Fruit fly (Drosophila melanogaster) S2 (cell line): ENCODE results near the gene Bub3.

Source experiments
- CG8478 ChIP-seq: fragments of >200 bp; optimal IDR thresholded peaks from 2 replicates; lab custom pipeline; 2018
- CTCF ChIP-seq, 2 experiments: fragments of >200 bp; optimal IDR thresholded peaks; 2 replicates each; lab custom pipeline; 2018

Gene Bub3

dm6 chr3R:29675333-29675732 is at the start of gene Bub3, which contains the start of gene Cap-D2:
Gene Bub3, minus strand, starts transcription at chr3R:29675421.
Gene Cap-D2, plus strand, starts transcription at chr3R:29675651.
- no peak for TF ChIP-seq CTCF (optimal IDR thresholded peaks at IDR 0.05; lab: Kevin White, UChicago)
- no peak for TF ChIP-seq CG8478 (lab: Kevin White, UChicago)

DNA sequence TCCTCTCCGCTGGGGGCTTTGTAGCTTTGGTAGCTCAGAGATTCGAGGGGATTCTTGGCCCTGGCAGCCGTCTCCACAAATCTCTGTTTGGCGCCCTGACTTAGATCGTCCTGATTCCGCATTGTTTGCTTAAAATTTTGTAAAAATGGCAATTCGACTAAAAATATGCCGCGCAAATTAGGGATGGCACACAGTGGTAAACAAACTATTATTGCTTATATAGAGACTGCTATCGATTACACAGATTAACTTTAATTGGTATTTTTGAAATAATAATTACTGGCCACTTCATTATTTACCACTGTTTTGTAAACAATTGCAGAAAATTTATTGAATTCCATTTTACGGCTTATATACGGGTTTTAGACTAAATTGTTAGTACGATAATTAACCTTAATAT is 49.5 kb upstream of the Bub3 start, which contains the start of the genes Naa40 and CG18731:
TSS of gene Naa40 (minus strand) at position 206 of the 400 bp plus-strand sequence.
TSS of gene CG18731 (plus strand) at position 283 of the 400 bp plus-strand sequence.
- no peak for TF ChIP-seq CTCF (optimal IDR thresholded peaks at IDR 0.05; lab: Kevin White, UChicago)
- no peak for TF ChIP-seq CG8478 (lab: Kevin White, UChicago)

DNA sequence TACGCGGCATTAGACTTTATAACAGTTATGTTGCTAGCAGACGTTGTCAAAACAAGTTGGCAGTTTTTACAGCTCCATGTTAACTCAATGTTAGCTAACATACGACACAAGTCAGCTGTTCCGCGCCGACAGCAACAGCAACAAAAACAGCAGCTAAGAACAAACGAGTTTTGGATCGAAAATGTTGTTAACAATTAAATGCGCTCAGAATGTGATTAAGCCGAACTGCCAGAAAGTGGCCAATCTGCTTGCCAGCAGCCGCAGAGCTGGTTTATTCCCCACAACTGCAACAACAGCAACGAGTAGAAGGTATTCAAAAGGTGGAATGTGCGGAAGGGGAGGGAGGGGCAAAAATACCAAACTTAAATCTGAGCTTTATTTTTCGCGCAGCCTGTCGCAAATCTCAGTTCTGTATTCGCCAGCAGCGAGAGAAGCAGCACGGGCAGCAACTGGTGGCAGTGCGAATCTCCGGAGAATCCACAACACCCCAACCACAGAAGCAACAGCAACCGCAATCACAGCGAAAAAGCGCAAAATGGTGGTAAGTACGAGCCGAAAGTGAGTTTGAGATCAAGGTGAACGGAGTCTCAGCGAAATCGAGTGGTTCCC is 47.9 kb upstream of the Bub3 start, which contains the start of gene Pcd:
TSS of gene Pcd (plus strand) at position 116 of the 609 bp plus-strand sequence.
- TF ChIP-seq CTCF (optimal IDR thresholded peaks at IDR 0.05; lab: Kevin White, UChicago), result no peak
- no peak for TF ChIP-seq CG8478 (lab: Kevin White, UChicago)

DNA sequence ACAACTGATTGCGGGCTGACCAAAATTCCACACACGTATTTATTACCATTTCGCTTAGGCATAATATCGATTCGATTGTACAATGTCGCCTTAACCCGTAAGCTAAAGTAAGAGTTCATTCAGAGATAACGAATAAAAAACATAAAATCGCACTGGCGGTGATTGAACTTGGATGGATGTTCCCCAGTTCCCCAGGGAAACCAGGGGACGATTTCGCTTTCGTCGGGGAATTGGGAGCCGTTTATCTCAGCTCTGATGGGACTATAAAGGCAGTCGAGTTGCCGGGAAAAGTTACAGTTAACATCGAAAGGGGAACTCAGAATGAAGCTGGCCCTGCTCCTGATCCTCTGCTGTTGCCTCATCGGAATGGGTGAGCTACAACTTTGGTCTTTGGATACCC is 47.0 kb upstream of the Bub3 start, which contains the start of gene CG34296:
TSS of gene CG34296 (plus strand) at position 301 of the 400 bp plus-strand sequence.
- TF ChIP-seq CG8478 (lab: Kevin White, UChicago) (no peak), CTCF (optimal IDR thresholded peaks at IDR 0.05; lab: Kevin White, UChicago) (no peak)

DNA sequence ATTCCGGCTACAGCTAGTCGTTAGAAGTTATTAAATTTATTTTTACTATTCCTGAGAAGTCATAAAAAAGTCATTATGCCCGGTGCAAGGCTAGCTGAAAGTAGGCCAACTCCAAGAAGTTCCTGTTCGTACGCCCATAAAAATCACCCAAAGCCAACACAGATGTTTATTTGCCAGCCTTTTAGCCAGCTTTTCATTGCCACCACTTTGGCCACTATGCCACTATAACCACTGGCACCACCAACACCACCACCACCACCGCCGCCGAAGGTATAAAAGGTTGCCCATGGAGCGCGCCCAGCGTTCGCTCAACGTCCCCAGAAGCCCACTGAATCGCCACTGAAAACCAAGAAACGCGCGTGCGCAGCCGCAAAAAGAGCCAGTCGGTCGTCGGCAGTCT is 43.1 kb upstream of the Bub3 start, which contains the start of gene CG15506:
TSS of gene CG15506 (plus strand) at position 301 of the 400 bp plus-strand sequence.
- TF ChIP-seq CG8478 (lab: Kevin White, UChicago), result no peak
- no peak for TF ChIP-seq CTCF (optimal IDR thresholded peaks at IDR 0.05; lab: Kevin White, UChicago)

DNA sequence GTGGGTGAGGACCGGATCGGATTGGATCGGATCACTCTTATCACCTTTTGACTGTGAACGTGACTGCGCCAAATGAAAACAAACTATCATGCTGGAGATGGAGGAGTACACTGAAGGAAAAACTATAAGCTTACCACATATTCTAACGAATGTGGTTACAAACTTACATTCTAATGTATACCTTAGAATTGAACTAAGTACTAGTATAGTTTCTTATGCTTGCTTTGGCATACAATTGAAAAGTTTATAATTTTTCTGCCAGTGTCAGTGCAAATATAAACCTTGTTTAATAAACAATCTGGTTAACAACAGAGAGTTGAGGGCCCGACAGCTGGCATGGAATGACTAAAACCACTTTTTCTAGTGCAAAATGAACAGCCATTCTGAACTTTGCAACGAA is 42.3 kb upstream of the Bub3 start:
- no peak for TF ChIP-seq CG8478 (lab: Kevin White, UChicago)
- TF ChIP-seq CTCF (optimal IDR thresholded peaks at IDR 0.05; lab: Kevin White, UChicago), result no peak

DNA sequence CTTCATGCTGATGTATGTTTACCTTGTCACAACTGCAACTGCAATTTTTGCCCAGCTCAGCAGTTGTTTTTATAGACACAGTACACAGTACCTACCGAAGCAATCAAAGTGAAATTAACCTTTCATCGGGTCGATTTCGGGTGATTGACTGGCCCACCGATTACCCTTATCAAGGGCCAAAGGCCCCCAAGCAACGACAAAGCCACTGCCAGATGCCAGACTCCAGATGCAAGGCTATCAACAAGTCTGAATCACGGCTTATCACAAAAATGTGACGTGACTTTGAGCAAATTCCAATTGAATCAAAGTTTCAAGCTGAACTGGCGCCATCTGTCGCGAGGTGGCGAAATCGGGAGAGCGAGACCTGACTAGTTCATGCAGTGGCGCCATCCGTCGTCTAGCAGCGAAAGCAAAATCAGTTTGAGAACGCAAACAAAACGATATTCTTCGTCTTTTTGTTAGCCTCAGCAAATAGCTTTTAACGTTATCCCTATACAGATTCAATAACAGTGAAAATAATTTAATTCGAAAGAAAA is 41.6 kb upstream of the Bub3 start, which contains the start of gene Obp99b:
TSS of gene Obp99b (minus strand) at position 115 of the 536 bp plus-strand sequence.
- TF ChIP-seq CTCF (optimal IDR thresholded peaks at IDR 0.05; lab: Kevin White, UChicago) (peak; percentile 96 to 98), CG8478 (lab: Kevin White, UChicago) (no peak)

DNA sequence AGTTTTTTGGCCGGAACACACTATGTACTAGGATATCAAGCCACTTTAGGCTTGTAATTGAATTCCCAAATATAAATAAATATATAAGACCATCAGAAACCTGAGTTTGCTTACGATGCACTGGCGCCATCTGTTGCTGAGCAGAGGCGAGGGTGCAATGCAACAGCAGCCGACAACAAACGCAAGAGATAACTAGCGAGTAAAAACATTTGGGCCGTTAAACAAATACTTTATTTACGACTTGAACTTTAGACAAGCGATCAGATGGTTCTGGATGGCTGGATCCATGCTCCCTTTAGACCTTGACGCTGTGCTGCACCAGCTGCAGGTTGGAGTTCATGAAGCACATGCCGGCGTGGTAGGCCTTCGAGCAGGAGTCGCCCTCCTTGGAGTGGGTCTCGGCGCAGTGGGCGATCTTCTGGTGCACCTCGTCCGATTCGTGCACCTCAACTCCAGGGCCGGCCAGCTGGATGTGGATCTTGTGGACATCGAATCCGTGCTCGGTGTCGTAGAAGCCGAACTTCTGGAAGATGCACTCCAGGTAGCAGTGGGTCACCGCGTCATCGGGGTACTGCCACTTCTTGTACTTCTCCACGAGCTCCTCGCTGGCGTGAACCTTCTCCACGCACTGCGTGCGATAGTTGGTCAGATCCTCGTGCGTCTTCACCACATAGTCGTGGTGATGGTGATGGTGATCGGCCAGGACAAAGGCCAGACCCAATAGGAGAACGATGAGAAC is 41.0 kb upstream of the Bub3 start:
- no peak for TF ChIP-seq CG8478 (lab: Kevin White, UChicago)
- TF ChIP-seq CTCF (optimal IDR thresholded peaks at IDR 0.05; lab: Kevin White, UChicago), result peak; percentile 84 to 88

DNA sequence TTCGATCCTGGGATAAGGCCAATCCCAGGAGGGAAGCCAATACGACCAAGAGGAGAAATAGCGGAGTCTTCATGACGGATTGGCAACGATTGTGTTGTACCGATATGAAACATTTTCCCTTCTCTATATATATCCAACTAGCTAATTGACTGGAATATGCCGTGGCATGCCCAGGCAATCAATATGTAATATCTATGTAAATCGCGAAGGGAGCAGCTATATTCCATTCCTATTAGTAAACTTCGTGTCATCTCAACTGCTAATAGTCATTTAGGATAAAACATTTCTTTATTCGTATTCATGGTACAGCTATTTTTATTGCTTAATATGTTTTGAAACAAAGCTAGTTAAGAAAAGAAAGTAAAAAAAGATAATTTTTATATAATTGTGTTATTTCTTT is 40.1 kb upstream of the Bub3 start, which contains the start of gene Dup99B:
TSS of gene Dup99B (minus strand) at position 101 of the 400 bp plus-strand sequence.
- no peak for TF ChIP-seq CG8478 (lab: Kevin White, UChicago)
- no peak for TF ChIP-seq CTCF (optimal IDR thresholded peaks at IDR 0.05; lab: Kevin White, UChicago)

DNA sequence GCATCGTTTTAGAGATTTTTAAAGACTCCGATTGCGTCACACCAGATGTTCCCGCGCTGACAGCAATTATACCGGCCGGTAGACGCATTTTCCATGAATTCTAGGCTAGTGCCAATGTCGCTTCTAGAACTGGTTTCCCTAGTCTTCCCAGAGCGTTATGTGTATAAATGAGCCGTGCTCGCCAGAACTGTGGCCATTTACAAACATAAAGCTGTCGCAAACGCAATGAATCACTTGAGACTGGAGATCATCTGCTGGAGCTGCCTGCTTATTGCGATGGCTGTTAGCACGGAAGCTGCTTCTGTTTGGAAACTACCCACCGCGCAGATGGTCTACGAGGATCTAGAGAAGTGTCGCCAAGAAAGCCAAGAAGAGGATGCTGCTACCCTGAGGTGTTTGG is 39.1 kb upstream of the Bub3 start, which contains the start of gene Obp99d:
TSS of gene Obp99d (plus strand) at position 192 of the 400 bp plus-strand sequence.
- TF ChIP-seq CTCF (optimal IDR thresholded peaks at IDR 0.05; lab: Kevin White, UChicago) (peak in 1 of 2 experiments; percentile 22), CG8478 (lab: Kevin White, UChicago) (no peak)

- TF ChIP-seq CTCF (optimal IDR thresholded peaks at IDR 0.05; lab: Kevin White, UChicago), result no peak
- TF ChIP-seq CG8478 (lab: Kevin White, UChicago), result no peak
Measured at dm6 chr3R:29711434-29711833, 36.2 kb upstream of the Bub3 start.

DNA sequence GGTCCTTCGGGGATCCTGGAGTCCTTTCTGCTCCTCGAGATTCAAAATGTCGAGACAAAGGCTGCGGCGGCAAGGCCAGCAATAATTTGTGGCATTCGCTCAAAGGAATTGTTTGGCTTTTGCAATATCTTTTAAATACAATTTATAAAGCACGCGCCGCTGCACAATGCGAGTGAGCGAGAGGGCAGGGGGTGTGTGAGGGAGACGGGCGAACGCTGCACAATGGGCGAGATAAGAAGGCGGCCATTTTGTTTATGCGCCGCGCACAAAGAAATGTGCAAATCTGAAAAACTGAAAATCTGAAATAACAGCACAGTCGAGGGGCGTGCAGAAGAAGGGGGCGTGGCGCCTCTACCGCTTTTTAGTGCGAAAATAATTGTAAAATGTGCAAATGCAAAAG is 33.1 kb upstream of the Bub3 start:
- TF ChIP-seq CTCF (optimal IDR thresholded peaks at IDR 0.05; lab: Kevin White, UChicago) (no peak), CG8478 (lab: Kevin White, UChicago) (no peak)

DNA sequence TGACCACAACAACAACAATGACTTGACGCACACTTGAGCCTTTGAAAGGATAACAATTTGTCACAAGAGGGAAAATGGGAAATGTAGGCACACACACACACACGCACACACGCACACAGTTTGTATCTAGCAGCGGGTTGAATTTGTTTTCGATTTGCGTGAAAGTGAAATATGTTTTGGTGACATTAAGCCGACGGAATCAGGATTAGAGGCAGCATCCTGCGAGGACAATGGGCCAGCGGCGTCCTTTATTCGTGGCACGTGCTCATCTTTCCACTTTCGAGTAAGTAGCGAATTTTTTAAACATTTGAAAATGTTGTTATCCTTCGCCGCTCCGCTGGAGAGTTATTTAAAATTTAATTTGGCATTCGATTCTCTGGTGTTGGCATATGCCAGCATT is 32.0 kb upstream of the Bub3 start:
- TF ChIP-seq CG8478 (lab: Kevin White, UChicago) (no peak), CTCF (optimal IDR thresholded peaks at IDR 0.05; lab: Kevin White, UChicago) (no peak)

DNA sequence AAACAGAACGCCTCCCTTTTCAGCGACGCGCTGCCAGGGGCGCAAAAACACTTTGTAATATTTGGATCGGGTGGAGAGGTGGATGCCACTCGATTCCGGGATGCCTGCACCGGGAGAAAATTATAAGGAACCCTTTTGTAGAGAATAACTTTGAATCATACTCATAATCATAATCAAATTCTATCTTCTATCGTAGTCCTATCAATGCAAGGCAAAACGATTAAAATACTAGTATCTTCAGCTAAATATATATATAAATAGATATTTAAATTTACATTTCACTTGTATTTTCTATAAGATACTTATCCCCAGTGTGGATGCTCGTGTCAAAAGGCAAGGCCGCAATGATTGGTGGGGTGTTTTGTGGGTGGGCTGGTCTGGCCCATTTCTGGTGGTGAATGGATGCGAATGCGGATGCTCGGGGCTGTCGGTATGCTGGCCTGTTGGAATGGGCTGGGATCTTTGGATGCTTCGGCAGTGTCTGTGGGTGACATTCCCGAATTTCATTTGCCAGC is 30.6 kb upstream of the Bub3 start:
- TF ChIP-seq CTCF (optimal IDR thresholded peaks at IDR 0.05; lab: Kevin White, UChicago) (no peak), CG8478 (lab: Kevin White, UChicago) (no peak)
